Fruit fly (Drosophila melanogaster) whole organism, embryonic: Measurements from ENCODE around the gene Cep135.

Experiments
- Bgb ChIP-seq: fragments of 200-800 bp; sonication (Bioruptor generic); IDR thresholded peaks from 2 replicates; pipeline ENCODE4 v1.3.6; 2022; ENCODE audit warnings: missing biosample characterization, missing genetic modification characterization; ENCODE audit not compliant: partially characterized antibody
- CG10267 ChIP-seq: fragments of 200-800 bp; sonication (Bioruptor generic); optimal IDR thresholded peaks from 2 replicates; lab custom pipeline; 2018; ENCODE audit warnings: missing biosample characterization, mild to moderate bottlenecking, missing genetic modification characterization, moderate library complexity
- CG10431 ChIP-seq: fragments of 200-800 bp; sonication (Bioruptor generic); optimal IDR thresholded peaks from 3 replicates; lab custom pipeline; 2018; ENCODE audit warnings: missing biosample characterization, mild to moderate bottlenecking, missing genetic modification characterization
- CG10979 ChIP-seq: fragments of 200-800 bp; sonication (Bioruptor generic); optimal IDR thresholded peaks from 2 replicates; lab custom pipeline; 2018; ENCODE audit warnings: missing biosample characterization, mild to moderate bottlenecking, missing genetic modification characterization, moderate library complexity
- CG11093 ChIP-seq: fragments of 200-800 bp; sonication (Bioruptor generic); IDR thresholded peaks from 3 replicates; pipeline ENCODE4 v1.3.6; 2022; ENCODE audit warnings: missing biosample characterization, missing genetic modification characterization
- CG12155 ChIP-seq: fragments of 200-800 bp; sonication (Bioruptor generic); optimal IDR thresholded peaks from 3 replicates; lab custom pipeline; 2016; ENCODE audit warnings: missing biosample characterization, missing genetic modification characterization
- CG12299 ChIP-seq: fragments of 200-800 bp; sonication (Bioruptor generic); optimal IDR thresholded peaks from 2 replicates; lab custom pipeline; 2018; ENCODE audit warnings: missing biosample characterization, mild to moderate bottlenecking, missing genetic modification characterization
- CG13775 ChIP-seq: fragments of 200-800 bp; sonication (Bioruptor generic); optimal IDR thresholded peaks from 3 replicates; lab custom pipeline; 2017; ENCODE audit warnings: missing biosample characterization, mild to moderate bottlenecking, missing genetic modification characterization
- CG14014 ChIP-seq: fragments of 200-800 bp; sonication (Bioruptor generic); IDR thresholded peaks from 2 replicates; pipeline ENCODE4 v1.3.6; 2022; ENCODE audit warnings: missing biosample characterization, missing genetic modification characterization
- CG14965 ChIP-seq: fragments of 200-800 bp; sonication (Bioruptor generic); optimal IDR thresholded peaks from 2 replicates; lab custom pipeline; 2016; ENCODE audit warnings: missing biosample characterization, missing genetic modification characterization, borderline replicate concordance
- CG17361 ChIP-seq: fragments of 200-800 bp; sonication (Bioruptor generic); IDR thresholded peaks from 3 replicates; pipeline ENCODE4 v1.3.6; 2022; ENCODE audit warnings: missing biosample characterization, missing genetic modification characterization
- CG4404 ChIP-seq: fragments of 200-800 bp; sonication (Bioruptor generic); IDR thresholded peaks from 2 replicates; pipeline ENCODE4 v1.3.6; 2022; ENCODE audit warnings: missing biosample characterization, missing genetic modification characterization
- CG4730 ChIP-seq: fragments of 200-800 bp; sonication (Bioruptor generic); IDR thresholded peaks from 2 replicates; pipeline ENCODE4 v1.3.6; 2022; ENCODE audit warnings: missing biosample characterization, missing genetic modification characterization
- CG6854 ChIP-seq: fragments of 200-800 bp; sonication (Bioruptor generic); optimal IDR thresholded peaks from 3 replicates; lab custom pipeline; 2017; ENCODE audit warnings: missing biosample characterization, mild to moderate bottlenecking, missing genetic modification characterization
- CG7839 ChIP-seq: fragments of 200-800 bp; sonication (Bioruptor generic); optimal IDR thresholded peaks from 3 replicates; lab custom pipeline; 2018; ENCODE audit warnings: missing biosample characterization, mild to moderate bottlenecking, missing genetic modification characterization, moderate library complexity
- CG7987 ChIP-seq: fragments of 200-800 bp; sonication (Bioruptor generic); optimal IDR thresholded peaks from 2 replicates; lab custom pipeline; 2018; ENCODE audit warnings: missing biosample characterization, mild to moderate bottlenecking, missing genetic modification characterization, moderate library complexity
- CG8388 ChIP-seq: fragments of 200-800 bp; sonication (Bioruptor generic); optimal IDR thresholded peaks from 2 replicates; lab custom pipeline; 2019; ENCODE audit warnings: missing biosample characterization, mild to moderate bottlenecking, missing genetic modification characterization, moderate library complexity
- CG9215 ChIP-seq: fragments of 200-800 bp; sonication (Bioruptor generic); IDR thresholded peaks from 2 replicates; pipeline ENCODE4 v1.3.6; 2022; ENCODE audit warnings: missing biosample characterization, missing genetic modification characterization
- CG9609 ChIP-seq: fragments of 200-800 bp; sonication (Bioruptor generic); optimal IDR thresholded peaks from 3 replicates; lab custom pipeline; 2016; ENCODE audit warnings: missing biosample characterization, missing genetic modification characterization
- CoRest ChIP-seq: fragments of 200-800 bp; sonication (Bioruptor generic); optimal IDR thresholded peaks from 3 replicates; lab custom pipeline; 2018; ENCODE audit warnings: missing biosample characterization, mild to moderate bottlenecking, missing genetic modification characterization, moderate library complexity
- Dip3 ChIP-seq: fragments of 200-800 bp; sonication (Bioruptor generic); optimal IDR thresholded peaks from 3 replicates; lab custom pipeline; 2016; ENCODE audit warnings: missing biosample characterization, missing genetic modification characterization
- Dref ChIP-seq: fragments of 200-800 bp; sonication (Bioruptor generic); IDR thresholded peaks from 2 replicates; pipeline ENCODE4 v1.3.6; 2022; ENCODE audit warnings: missing biosample characterization, missing genetic modification characterization
- Max ChIP-seq: fragments of 200-800 bp; sonication (Bioruptor generic); optimal IDR thresholded peaks from 2 replicates; lab custom pipeline; 2016; ENCODE audit warnings: missing biosample characterization, mild to moderate bottlenecking, missing genetic modification characterization
- Meics ChIP-seq: fragments of 200-800 bp; sonication (Bioruptor generic); optimal IDR thresholded peaks from 2 replicates; lab custom pipeline; 2017; ENCODE audit warnings: missing biosample characterization, mild to moderate bottlenecking, missing genetic modification characterization
- Rfx ChIP-seq: fragments of 200-800 bp; sonication (Bioruptor generic); IDR thresholded peaks from 2 replicates; pipeline ENCODE4 v1.3.6; 2022; ENCODE audit warnings: missing biosample characterization, missing genetic modification characterization
- Scr ChIP-seq: fragments of 200-800 bp; sonication (Bioruptor generic); IDR thresholded peaks from 2 replicates; pipeline ENCODE4 v1.3.6; 2022; ENCODE audit warnings: missing biosample characterization, missing genetic modification characterization; ENCODE audit not compliant: partially characterized antibody
- Sox102F ChIP-seq: fragments of 200-800 bp; sonication (Bioruptor generic); optimal IDR thresholded peaks from 2 replicates; lab custom pipeline; 2018; ENCODE audit warnings: missing biosample characterization, mild to moderate bottlenecking, missing genetic modification characterization, moderate library complexity
- Spps ChIP-seq: fragments of 200-800 bp; sonication (Bioruptor generic); optimal IDR thresholded peaks from 2 replicates; lab custom pipeline; 2018; ENCODE audit warnings: missing biosample characterization, mild to moderate bottlenecking, missing genetic modification characterization
- Xbp1 ChIP-seq: fragments of 200-800 bp; sonication (Bioruptor generic); optimal IDR thresholded peaks from 3 replicates; lab custom pipeline; 2016; ENCODE audit warnings: missing biosample characterization, mild to moderate bottlenecking, missing genetic modification characterization
- bab2 ChIP-seq: fragments of 200-800 bp; sonication (Bioruptor generic); optimal IDR thresholded peaks from 2 replicates; lab custom pipeline; 2016; ENCODE audit warnings: missing biosample characterization, missing genetic modification characterization
- cas ChIP-seq: fragments of 200-800 bp; sonication (Bioruptor generic); IDR thresholded peaks from 2 replicates; pipeline ENCODE4 v1.3.6; 2022; ENCODE audit warnings: missing biosample characterization, missing genetic modification characterization
- chn ChIP-seq: fragments of 200-800 bp; sonication (Bioruptor generic); optimal IDR thresholded peaks from 2 replicates; lab custom pipeline; 2016; ENCODE audit warnings: missing biosample characterization, missing genetic modification characterization
- dmrt99B ChIP-seq: fragments of 200-800 bp; sonication (Bioruptor generic); optimal IDR thresholded peaks from 2 replicates; lab custom pipeline; 2018; ENCODE audit warnings: missing biosample characterization, mild to moderate bottlenecking, missing genetic modification characterization, moderate library complexity
- dysf ChIP-seq: fragments of 200-800 bp; sonication (Bioruptor generic); IDR thresholded peaks from 3 replicates; pipeline ENCODE4 v1.3.6; 2022; ENCODE audit warnings: missing biosample characterization, missing genetic modification characterization
- eve ChIP-seq, 2 experiments: fragments of >200 bp; optimal IDR thresholded peaks; 2 replicates each; lab custom pipeline; 2017; ENCODE audit warnings: missing biosample characterization in 2 of 2, missing genetic modification characterization in 2 of 2
- gem ChIP-seq: fragments of 200-800 bp; sonication (Bioruptor generic); optimal IDR thresholded peaks from 2 replicates; lab custom pipeline; 2019; ENCODE audit warnings: missing biosample characterization, mild to moderate bottlenecking, missing genetic modification characterization, moderate library complexity
- gro ChIP-seq: fragments of 200-800 bp; sonication (Bioruptor generic); optimal IDR thresholded peaks from 2 replicates; lab custom pipeline; 2016; ENCODE audit warnings: missing biosample characterization, missing genetic modification characterization
- hb ChIP-seq: fragments of 200-800 bp; sonication (Bioruptor generic); IDR thresholded peaks from 3 replicates; pipeline ENCODE4 v1.3.6; 2022; ENCODE audit warnings: missing biosample characterization, missing genetic modification characterization; ENCODE audit not compliant: partially characterized antibody
- hbn ChIP-seq: fragments of 200-800 bp; sonication (Bioruptor generic); IDR thresholded peaks from 2 replicates; pipeline ENCODE4 v1.3.6; 2022; ENCODE audit warnings: missing biosample characterization, missing genetic modification characterization; ENCODE audit not compliant: partially characterized antibody
- ind ChIP-seq: fragments of 200-800 bp; sonication (Bioruptor generic); optimal IDR thresholded peaks from 3 replicates; lab custom pipeline; 2016; ENCODE audit warnings: missing biosample characterization, missing genetic modification characterization
- lab ChIP-seq: fragments of 200-800 bp; sonication (Bioruptor generic); optimal IDR thresholded peaks from 3 replicates; lab custom pipeline; 2017; ENCODE audit warnings: missing biosample characterization, missing genetic modification characterization, mild to moderate bottlenecking, moderate library complexity, missing genetic modification reagents
- nmo ChIP-seq: fragments of 200-800 bp; sonication (Bioruptor generic); optimal IDR thresholded peaks from 2 replicates; lab custom pipeline; 2018; ENCODE audit warnings: missing biosample characterization, mild to moderate bottlenecking, missing genetic modification characterization, moderate library complexity
- phol ChIP-seq: fragments of 200-800 bp; sonication (Bioruptor generic); optimal IDR thresholded peaks from 3 replicates; lab custom pipeline; 2018; ENCODE audit warnings: missing biosample characterization, mild to moderate bottlenecking, missing genetic modification characterization, moderate library complexity
- pita ChIP-seq: fragments of 200-800 bp; sonication (Bioruptor generic); optimal IDR thresholded peaks from 2 replicates; lab custom pipeline; 2017; ENCODE audit warnings: missing biosample characterization, mild to moderate bottlenecking, missing genetic modification characterization
- pum ChIP-seq: fragments of 200-800 bp; sonication (Bioruptor generic); optimal IDR thresholded peaks from 2 replicates; lab custom pipeline; 2016; ENCODE audit warnings: missing biosample characterization, missing genetic modification characterization
- sima ChIP-seq: fragments of 200-800 bp; sonication (Bioruptor generic); optimal IDR thresholded peaks from 2 replicates; lab custom pipeline; 2016; ENCODE audit warnings: missing biosample characterization, missing genetic modification characterization
- so ChIP-seq: fragments of 200-800 bp; sonication (Bioruptor generic); IDR thresholded peaks from 3 replicates; pipeline ENCODE4 v1.3.6; 2022; ENCODE audit warnings: missing biosample characterization, missing genetic modification characterization
- vnd ChIP-seq: fragments of 200-800 bp; sonication (Bioruptor generic); IDR thresholded peaks from 3 replicates; pipeline ENCODE4 v1.3.6; 2022; ENCODE audit warnings: missing biosample characterization, missing genetic modification characterization; ENCODE audit not compliant: partially characterized antibody
- zen ChIP-seq: fragments of 200-800 bp; sonication (Bioruptor generic); optimal IDR thresholded peaks from 3 replicates; lab custom pipeline; 2018; ENCODE audit warnings: missing biosample characterization, mild to moderate bottlenecking, missing genetic modification characterization, moderate library complexity

Cep135 gene

DNA sequence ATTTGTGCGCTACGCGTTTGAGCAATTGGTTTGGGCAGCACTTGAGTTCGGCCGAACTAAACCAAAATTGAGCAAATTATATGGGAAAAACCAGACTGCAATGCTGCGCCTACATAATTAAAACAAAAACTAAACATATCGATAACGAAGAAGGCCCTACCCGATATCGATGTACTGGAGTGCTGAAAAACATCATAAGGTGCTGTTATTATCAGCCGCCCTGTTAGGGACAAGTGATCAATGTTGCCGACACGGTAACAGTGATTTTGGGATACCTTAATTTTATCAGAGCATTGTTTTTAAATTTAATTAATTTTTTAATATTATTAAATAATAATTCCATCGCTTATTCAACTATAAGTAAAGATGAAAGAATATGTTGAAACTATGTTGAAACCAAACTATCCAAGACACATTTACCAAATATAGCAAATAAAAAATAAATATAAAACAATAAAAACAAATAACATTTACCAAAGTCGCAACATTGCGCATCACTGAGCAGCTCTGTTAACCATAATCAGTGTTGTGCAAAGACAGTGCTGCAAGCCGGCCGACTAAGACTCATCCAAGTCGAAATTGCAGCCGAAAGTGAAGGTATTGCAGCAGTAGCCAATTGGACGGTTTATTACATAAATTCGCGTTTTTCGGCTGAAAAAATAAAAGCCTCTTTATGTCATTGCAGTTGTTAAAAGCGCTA, 21.8 kb upstream of the Cep135 start, which contains the start of the genes sstn, Plp and GlyRS (continued):
- TF ChIP-seq Rfx (GFP tag; lab: Robert Waterston, UW) (0 out of 2 replicates have a peak, but pooled peaks have one; percentile 24), nmo (GFP tag; lab: Kevin White, UChicago) (peak; percentile 58), ind (GFP tag; lab: Kevin White, UChicago) (peak; percentile 48), CG12299 (tag; lab: Kevin White, UChicago) (no peak), Scr (GFP tag; lab: Robert Waterston, UW) (peak; percentile 45), Max (GFP tag; lab: Kevin White, UChicago) (peak; percentile 50), hb (GFP tag; lab: Robert Waterston, UW) (no peak), zen (tag; lab: Kevin White, UChicago) (peak; percentile 5), CG13775 (peak; percentile 42), pita (GFP tag; lab: Kevin White, UChicago) (no peak), CG14014 (GFP tag; lab: Robert Waterston, UW) (no peak), CG10431 (peak; percentile 7), gro (GFP tag; lab: Kevin White, UChicago) (no peak), Sox102F (GFP tag; lab: Kevin White, UChicago) (no peak), Bgb (GFP tag; lab: Robert Waterston, UW) (peak; percentile 55), gem (tag; lab: Kevin White, UChicago) (peak; percentile 59), sima (GFP tag; lab: Kevin White, UChicago) (no peak), CG4730 (no peak), chn (GFP tag; lab: Kevin White, UChicago) (no peak), CG17361 (GFP tag; lab: Robert Waterston, UW) (peak; percentile 78), hbn (peak; percentile 43; the same call in 1 of the 2 replicates), Xbp1 (GFP tag; lab: Kevin White, UChicago) (peak; percentile 40), phol (tag; lab: Kevin White, UChicago) (peak; percentile 61), CG6854 (GFP tag; lab: Kevin White, UChicago) (no peak), Meics (GFP tag; lab: Kevin White, UChicago) (peak; percentile 46), bab2 (GFP tag; lab: Kevin White, UChicago) (no peak), CoRest (tag; lab: Kevin White, UChicago) (peak; percentile 67), CG10979 (tag; lab: Kevin White, UChicago) (peak; percentile 22), eve (GFP tag; optimal IDR thresholded peaks at IDR 0.05; lab: Kevin White, UChicago) (no peak), CG7987 (no peak), CG4404 (GFP tag; lab: Robert Waterston, UW) (no peak), vnd (GFP tag; lab: Robert Waterston, UW) (no peak), Dref (peak; percentile 71), dmrt99B (tag; lab: Kevin White, UChicago) (peak; percentile 23), dysf (GFP tag; lab: Robert Waterston, UW) (no peak), CG14965 (GFP tag; lab: Kevin White, UChicago) (no peak), CG9215 (GFP tag; lab: Robert Waterston, UW) (no peak), Dip3 (GFP tag; lab: Kevin White, UChicago) (no peak), cas (GFP tag; lab: Robert Waterston, UW) (no peak), CG9609 (GFP tag; lab: Kevin White, UChicago) (no peak), CG11093 (GFP tag; lab: Robert Waterston, UW) (no peak), CG8388 (GFP tag; lab: Kevin White, UChicago) (no peak), lab (GFP tag; lab: Kevin White, UChicago) (peak; percentile 66), Spps (tag; lab: Kevin White, UChicago) (no peak), CG12155 (GFP tag; lab: Kevin White, UChicago) (peak; percentile 31), pum (GFP tag; lab: Kevin White, UChicago) (no peak), CG7839 (tag; lab: Kevin White, UChicago) (peak; percentile 57), CG10267 (tag; lab: Kevin White, UChicago) (peak; percentile 99), so (no peak)
